Fruit fly (Drosophila melanogaster): ENCODE data around the gene RhoGAP68F.

The RhoGAP68F gene

dm6 chr3L:12145709-12146694, 7.3 kb downstream of the RhoGAP68F start, which contains the start of the genes eIF3l and Nrx-IV (continued):
- TF ChIP-seq CG4617 (GFP tag; optimal IDR thresholded peaks at IDR 0.05; ENCODE audit: borderline replicate concordance): peak; percentile 47
- TF ChIP-seq pan (optimal IDR thresholded peaks at IDR 0.05): no peak
- TF ChIP-seq pan (GFP tag; optimal IDR thresholded peaks at IDR 0.05 in 1 of 2, IDR thresholded peaks at IDR 0.05 in 1 of 2): no peak
- TF ChIP-seq D (optimal IDR thresholded peaks at IDR 0.05): no peak
- no peak for TF ChIP-seq D (GFP tag; optimal IDR thresholded peaks at IDR 0.05)
- no peak for TF ChIP-seq CG8290 (GFP tag; optimal IDR thresholded peaks at IDR 0.05)
- no peak for TF ChIP-seq CG8290 (tag; optimal IDR thresholded peaks at IDR 0.05)
- no peak for TF ChIP-seq CG13424 (tag; optimal IDR thresholded peaks at IDR 0.05)
- no peak for TF ChIP-seq Neu2 (GFP tag; optimal IDR thresholded peaks at IDR 0.05; ENCODE audit: borderline replicate concordance)
- peak; percentile 30 for TF ChIP-seq phol (tag; optimal IDR thresholded peaks at IDR 0.05)
- TF ChIP-seq CG1603 (tag; optimal IDR thresholded peaks at IDR 0.05): no peak
- no peak for TF ChIP-seq da (GFP tag; optimal IDR thresholded peaks at IDR 0.05)
- TF ChIP-seq CG9437 (GFP tag; optimal IDR thresholded peaks at IDR 0.05): peak; percentile 30
- TF ChIP-seq YL-1 (GFP tag; optimal IDR thresholded peaks at IDR 0.05): peak; percentile 57
- no peak for TF ChIP-seq bsh (GFP tag; optimal IDR thresholded peaks at IDR 0.05)
- no peak for TF ChIP-seq CG12942 (GFP tag; optimal IDR thresholded peaks at IDR 0.05)
- no peak for TF ChIP-seq CG5245 (GFP tag; optimal IDR thresholded peaks at IDR 0.05)
- TF ChIP-seq CG7271 (tag; optimal IDR thresholded peaks at IDR 0.05): no peak
- no peak for TF ChIP-seq sqz (GFP tag; optimal IDR thresholded peaks at IDR 0.05)
- no peak for TF ChIP-seq fu2 (GFP tag; optimal IDR thresholded peaks at IDR 0.05)
- peak; percentile 39 for TF ChIP-seq HLHmδ (GFP tag; optimal IDR thresholded peaks at IDR 0.05)
- TF ChIP-seq CG18011 (GFP tag; optimal IDR thresholded peaks at IDR 0.05): no peak
- no peak for TF ChIP-seq Optix (GFP tag; IDR thresholded peaks at IDR 0.05)
- no peak for TF ChIP-seq dimm (GFP tag; IDR thresholded peaks at IDR 0.05)
- TF ChIP-seq CG17912 (GFP tag; optimal IDR thresholded peaks at IDR 0.05): no peak
- TF ChIP-seq gro (GFP tag; optimal IDR thresholded peaks at IDR 0.05): no peak
- no peak for TF ChIP-seq CG16815 (GFP tag; optimal IDR thresholded peaks at IDR 0.05)
- TF ChIP-seq CG4282 (GFP tag; optimal IDR thresholded peaks at IDR 0.05): no peak
- no peak for TF ChIP-seq ATbp (GFP tag; optimal IDR thresholded peaks at IDR 0.05)
- no peak for TF ChIP-seq Fer1 (GFP tag; optimal IDR thresholded peaks at IDR 0.05)
- no peak for TF ChIP-seq CG14965 (GFP tag; optimal IDR thresholded peaks at IDR 0.05; ENCODE audit: borderline replicate concordance)
- no peak for TF ChIP-seq ham (GFP tag; IDR thresholded peaks at IDR 0.05)
- TF ChIP-seq CG13624 (GFP tag; optimal IDR thresholded peaks at IDR 0.05): no peak
- no peak for TF ChIP-seq CG3847 (GFP tag; IDR thresholded peaks at IDR 0.05)
- no peak for TF ChIP-seq CG16779 (GFP tag; IDR thresholded peaks at IDR 0.05)
- TF ChIP-seq grau (tag; optimal IDR thresholded peaks at IDR 0.05): no peak
- no peak for TF ChIP-seq CG34422 (GFP tag; IDR thresholded peaks at IDR 0.05)
- no peak for TF ChIP-seq ERR (GFP tag; optimal IDR thresholded peaks at IDR 0.05)
- TF ChIP-seq BtbVII (GFP tag; optimal IDR thresholded peaks at IDR 0.05): no peak
- no peak for TF ChIP-seq CG6272 (GFP tag; IDR thresholded peaks at IDR 0.05)
- peak; percentile 48; the same call in 1 of the 3 replicates for TF ChIP-seq CG14860 (GFP tag; IDR thresholded peaks at IDR 0.05; ENCODE audit: partially characterized antibody)
- TF ChIP-seq CG13894 (tag; optimal IDR thresholded peaks at IDR 0.05): no peak
- TF ChIP-seq CG12769 (tag; optimal IDR thresholded peaks at IDR 0.05): peak; percentile 12
- no peak for TF ChIP-seq gcm (GFP tag; optimal IDR thresholded peaks at IDR 0.05)
- no peak for TF ChIP-seq sc (optimal IDR thresholded peaks at IDR 0.05)
- no peak for TF ChIP-seq sc (GFP tag; optimal IDR thresholded peaks at IDR 0.05)
- TF ChIP-seq stwl (tag; optimal IDR thresholded peaks at IDR 0.05): peak; percentile 35
- peak; percentile 14 for TF ChIP-seq Ets97D (GFP tag; optimal IDR thresholded peaks at IDR 0.05)
- TF ChIP-seq ato (GFP tag; IDR thresholded peaks at IDR 0.05; ENCODE audit: partially characterized antibody): no peak

Measured in whole organism, embryonic.